Fruit fly (Drosophila melanogaster) whole organism, larva: Measurements from ENCODE around the gene Wwox.
"Not testable (repeated sequence)": the region's sequence is repeated elsewhere in the genome, so short reads cannot be mapped to it uniquely, and the experiment has no call there.

ENCODE experiments used
- noc ChIP-seq: fragments of 200-800 bp; sonication (Bioruptor generic); optimal IDR thresholded peaks from 3 replicates; lab custom pipeline; 2019; ENCODE audit warnings: missing biosample characterization, mild to moderate bottlenecking, missing genetic modification characterization, moderate library complexity

The Wwox gene

dm6 chr2L:7991391-7991876, 12.7 kb downstream of the Wwox start:
- no peak for TF ChIP-seq noc (tag; lab: Kevin White, UChicago)

dm6 chr2L:7990720-7991119, 13.4 kb downstream of the Wwox start:
- TF ChIP-seq noc (tag; lab: Kevin White, UChicago): no peak

DNA sequence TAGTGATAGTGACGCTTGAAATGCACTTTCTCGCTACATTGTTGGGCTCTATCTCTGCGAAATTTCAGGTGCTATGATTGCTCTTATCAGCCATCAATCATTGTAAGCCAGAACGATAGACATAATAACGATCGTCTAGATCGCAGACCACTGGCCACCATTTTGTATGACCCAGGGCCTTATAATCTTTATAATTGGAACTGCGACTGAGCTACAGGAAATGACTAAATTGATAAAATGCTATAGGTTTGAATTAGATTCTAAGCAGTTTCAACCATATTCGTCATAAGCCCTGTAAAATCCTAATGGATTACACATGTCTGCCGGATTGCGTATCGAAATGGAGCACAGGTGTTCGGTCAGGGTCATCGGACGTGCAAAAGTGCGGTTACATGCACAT, 14.2 kb downstream of the Wwox start:
- peak; percentile 22 for TF ChIP-seq noc (tag; lab: Kevin White, UChicago)

DNA sequence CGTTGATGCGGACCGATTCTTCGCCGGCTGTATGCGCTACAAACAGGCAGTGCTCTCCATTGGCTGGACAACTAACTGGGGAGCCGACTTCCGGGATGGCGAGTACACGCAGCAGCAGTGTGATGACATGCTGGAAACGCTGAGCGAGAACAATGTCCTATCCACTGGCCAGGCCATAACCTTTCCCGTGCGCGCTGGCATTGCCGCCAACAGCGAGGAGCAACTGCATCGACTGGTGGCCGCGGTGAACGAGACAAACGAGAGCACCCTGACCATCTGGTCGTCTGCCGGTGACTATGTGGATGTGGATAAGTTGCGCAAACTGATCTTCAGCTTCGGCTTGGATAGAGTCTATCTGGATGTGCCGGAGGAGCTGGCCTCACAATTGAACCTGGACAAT, 17.9 kb downstream of the Wwox start:
- TF ChIP-seq noc (tag; lab: Kevin White, UChicago): no peak

DNA sequence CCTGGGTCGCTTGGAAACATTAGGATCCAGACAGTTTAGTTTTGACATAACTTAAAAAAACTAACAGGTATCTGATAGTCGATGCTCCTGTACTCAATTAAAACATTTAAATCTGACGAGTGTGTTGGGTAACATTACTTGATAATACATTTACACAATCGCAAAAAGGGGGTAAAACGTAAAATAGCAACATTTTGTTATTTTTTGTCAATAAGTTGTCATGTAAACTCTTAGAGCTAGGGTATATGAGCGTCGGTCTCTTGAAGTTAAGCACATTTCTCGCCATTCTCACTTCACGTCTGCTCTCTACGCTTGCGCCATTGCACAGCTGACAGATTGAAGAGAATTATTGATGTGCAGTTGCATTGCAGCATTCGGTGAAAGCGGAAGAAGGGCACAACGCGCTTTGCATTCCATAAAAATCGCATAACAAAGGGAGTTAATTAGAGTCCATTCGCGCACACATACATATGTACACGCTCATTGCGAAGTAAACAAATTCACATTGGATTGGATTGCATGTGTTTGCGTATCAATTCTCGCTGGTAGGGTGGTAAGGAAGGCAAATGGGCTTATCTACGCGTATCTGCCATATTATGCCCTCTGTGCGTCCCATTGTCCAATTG, 19.1 kb downstream of the Wwox start:
- TF ChIP-seq noc (tag; lab: Kevin White, UChicago): no peak

DNA sequence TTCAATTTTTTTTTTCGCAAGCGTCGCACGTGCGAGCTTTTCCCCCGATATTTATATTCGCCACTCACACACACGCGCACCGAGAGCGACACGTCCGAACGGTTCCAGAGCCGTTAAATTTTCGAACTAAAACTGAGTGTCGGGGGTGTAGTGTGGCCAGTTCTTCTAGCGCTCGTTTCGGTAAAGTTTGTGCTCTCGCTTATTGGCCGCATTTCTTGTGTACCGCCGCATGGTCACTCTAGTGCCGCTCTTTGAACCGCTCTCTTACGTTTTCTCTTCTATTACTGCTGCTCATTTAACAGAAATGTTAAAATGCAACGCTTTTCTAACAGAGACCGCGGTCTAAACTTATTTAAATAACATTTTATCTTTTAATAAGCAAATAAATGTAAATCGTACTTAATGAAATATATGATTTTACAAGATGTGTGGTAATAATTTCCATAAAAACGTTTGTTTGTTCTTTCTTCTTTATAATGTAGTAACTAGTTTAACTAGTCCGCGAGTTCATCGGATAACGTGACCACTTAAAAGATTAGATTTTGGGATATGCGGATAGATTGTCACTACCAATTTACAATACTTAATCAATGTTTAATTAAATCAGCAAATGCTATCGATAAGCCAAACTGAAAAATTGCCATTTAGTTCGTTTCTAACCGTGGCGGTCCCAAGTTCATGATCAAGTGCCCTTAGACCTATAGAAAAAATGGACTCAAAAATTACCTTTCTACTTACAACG, 19.9 kb downstream of the Wwox start, which contains the start of gene Snoo:
TSS of gene Snoo (minus strand) at position 138 of the 742 bp plus-strand sequence.
- TF ChIP-seq noc (tag; lab: Kevin White, UChicago): no peak

DNA sequence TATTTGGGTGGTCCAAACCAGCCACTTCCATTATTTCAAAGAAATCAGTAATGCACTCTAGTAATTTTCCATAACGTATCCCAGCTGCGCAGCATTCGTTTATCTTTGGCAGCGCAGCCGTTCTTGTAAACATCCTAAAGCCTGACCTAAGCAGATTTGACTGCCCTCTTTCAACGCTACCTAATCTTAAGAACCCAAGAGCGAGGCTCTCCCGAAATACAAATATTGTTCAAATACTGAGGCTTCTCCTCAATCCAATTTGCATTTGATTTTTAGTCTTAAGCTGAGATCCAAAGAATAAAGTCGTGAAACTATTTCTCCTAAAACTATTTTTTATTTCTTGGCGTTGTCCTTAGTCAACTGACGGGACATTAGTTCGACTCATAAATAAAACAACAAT, 20.4 kb downstream of the Wwox start, which contains the start of gene CG7231:
TSS of gene CG7231 (plus strand) at position 301 of the 400 bp plus-strand sequence.
- TF ChIP-seq noc (tag; lab: Kevin White, UChicago): not testable (repeated sequence)

DNA sequence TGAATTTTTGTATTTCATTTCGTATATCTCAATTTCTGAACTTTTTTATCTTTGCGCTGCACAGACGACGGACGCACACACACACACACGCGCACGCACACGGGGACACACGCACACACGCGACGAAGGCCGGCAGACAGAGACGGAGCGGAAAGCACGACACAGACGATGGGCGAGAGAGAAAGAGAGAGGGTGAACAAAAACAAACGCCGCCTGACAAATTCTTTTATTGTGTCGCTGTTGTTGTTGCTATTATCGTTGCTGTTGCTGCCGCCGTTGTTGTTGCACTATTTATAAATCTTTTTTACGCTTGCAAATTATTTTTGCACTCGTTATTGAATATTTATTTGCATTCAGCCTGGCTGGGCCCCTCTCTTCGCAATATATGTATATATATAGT, 27.3 kb downstream of the Wwox start:
- no peak for TF ChIP-seq noc (tag; lab: Kevin White, UChicago)

DNA sequence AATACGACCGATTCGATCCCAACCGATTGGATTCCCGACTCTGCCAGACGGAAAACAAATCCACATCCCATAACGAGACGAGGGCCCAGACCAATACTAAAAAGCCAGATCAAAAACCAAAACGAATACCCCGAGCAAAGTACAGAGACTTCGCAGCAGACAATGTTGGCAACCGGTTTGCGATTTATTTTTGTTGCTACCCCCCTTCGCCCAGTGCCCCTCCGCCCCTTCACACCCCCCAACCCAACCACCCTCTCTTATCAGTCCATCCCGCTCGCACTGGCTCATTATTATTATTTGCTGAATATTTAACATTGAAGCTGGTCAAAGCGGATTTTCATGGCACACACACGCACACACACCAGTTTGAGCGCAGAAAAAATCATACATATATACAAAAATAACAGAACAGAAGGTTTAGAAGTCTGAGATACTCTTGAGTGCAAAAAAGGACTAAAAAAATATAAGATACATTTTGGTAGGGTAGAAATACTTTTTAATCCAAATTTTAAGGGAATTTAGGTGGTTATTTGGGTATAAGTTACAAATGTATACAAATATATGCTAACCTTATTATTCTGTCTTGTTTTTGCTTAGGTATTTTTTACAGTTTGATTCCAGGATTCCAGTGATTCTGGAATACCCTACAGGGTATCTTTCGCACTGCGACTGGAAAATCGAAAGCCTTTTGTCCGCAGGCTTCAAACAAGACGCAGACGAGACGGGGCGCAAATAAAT, 30.4 kb downstream of the Wwox start:
- TF ChIP-seq noc (tag; lab: Kevin White, UChicago): no peak

DNA sequence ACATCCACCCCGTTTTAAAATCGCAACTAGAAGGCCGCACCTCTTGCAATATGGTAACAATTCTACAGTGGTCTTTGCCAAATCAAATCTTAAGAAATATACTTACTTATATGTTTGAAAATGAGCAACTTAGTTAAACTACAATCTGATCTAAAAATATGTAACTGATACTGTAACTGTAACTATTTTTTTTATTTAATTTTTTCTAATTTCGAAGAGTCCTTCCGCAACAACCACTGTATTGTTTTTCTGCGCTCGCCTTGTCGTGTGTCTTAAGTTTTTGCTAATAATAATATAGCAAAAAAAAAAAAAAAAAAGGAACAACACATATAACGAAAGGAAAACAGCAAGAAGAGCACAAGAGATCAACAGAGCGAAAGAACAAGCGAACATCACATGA, 32.7 kb downstream of the Wwox start:
- TF ChIP-seq noc (tag; lab: Kevin White, UChicago): no peak

- TF ChIP-seq noc (tag; lab: Kevin White, UChicago): peak; percentile 5
Observed at dm6 chr2L:7970001-7970400, 34.1 kb downstream of the Wwox start.

DNA sequence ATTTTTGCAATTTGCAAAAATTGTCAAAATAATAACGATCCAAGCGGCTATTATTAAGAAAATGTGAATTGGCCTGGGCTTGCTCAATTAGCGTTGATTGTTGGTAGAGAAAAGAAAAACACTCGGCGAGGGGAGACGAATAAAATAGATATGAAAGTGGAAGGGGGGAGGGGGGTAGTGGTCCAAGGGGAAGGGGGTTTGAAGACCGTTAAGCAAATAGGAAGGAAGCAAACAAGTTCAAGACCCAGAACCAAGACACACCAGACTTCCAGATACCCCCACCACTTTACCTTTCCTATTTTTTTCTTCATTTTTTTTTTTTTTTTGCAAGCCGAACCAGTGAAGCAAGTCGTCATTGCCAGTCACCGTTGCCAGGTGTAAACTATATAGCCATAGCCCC, 34.8 kb downstream of the Wwox start:
- TF ChIP-seq noc (tag; lab: Kevin White, UChicago): no peak

dm6 chr2L:7968054-7968453, 36.0 kb downstream of the Wwox start:
- TF ChIP-seq noc (tag; lab: Kevin White, UChicago): no peak

DNA sequence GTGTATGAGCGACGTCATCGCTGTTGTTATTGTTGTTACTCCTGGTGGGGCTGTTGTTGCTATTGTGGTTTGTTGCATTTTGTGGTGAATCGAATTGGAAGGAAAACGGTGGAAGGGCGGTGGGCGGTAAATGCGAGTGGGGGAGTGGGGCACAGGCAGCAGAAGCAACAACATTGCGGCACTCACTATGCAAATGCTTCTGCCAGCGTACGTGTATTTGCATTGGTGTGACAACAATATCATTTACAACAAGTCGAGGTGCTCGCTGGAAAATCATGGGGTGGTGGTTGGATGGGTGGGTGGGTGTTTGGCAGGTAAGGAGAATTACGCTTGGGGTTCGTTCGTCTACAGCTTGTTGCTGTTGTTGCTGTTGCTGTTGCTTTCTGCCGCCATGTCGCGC, 36.4 kb downstream of the Wwox start:
- TF ChIP-seq noc (tag; lab: Kevin White, UChicago): no peak

dm6 chr2L:7966866-7967549, 37.1 kb downstream of the Wwox start:
- no peak for TF ChIP-seq noc (tag; lab: Kevin White, UChicago)

DNA sequence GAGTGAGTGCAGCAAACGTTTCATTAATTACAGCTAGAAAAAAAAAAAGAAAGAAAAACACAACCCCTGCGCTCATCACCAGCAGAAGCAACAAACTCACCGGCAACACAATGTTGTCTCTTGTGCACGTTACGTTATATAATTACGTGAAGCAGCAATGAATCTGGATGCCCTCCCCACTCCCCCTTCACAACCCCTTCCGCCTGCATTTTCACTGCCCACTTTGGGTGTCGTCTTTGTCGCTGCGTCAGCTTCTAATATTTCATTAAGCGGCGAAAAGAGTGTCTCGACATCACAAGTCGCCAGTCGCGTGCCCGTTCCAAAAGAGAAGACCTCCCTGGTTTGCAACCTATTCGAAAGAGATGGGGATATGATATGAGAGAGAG, 37.6 kb downstream of the Wwox start:
- TF ChIP-seq noc (tag; lab: Kevin White, UChicago): no peak
